Worm (Caenorhabditis elegans) whole organism, L4 larva: ENCODE data around the gene dod-17.

Experiments used
- F10B5.3 ChIP-seq: sonication (generic microtip); optimal IDR thresholded peaks from 2 replicates; lab custom pipeline; 2016; ENCODE audit warnings: mild to moderate bottlenecking, missing genetic modification characterization, missing compliant biosample characterization
- lin-38 ChIP-seq: fragments of 200-800 bp; sonication (Bioruptor generic); IDR thresholded peaks from 2 replicates; pipeline ENCODE4 v1.3.6; 2022; ENCODE audit warnings: missing genetic modification reagents, missing genetic modification characterization, missing compliant biosample characterization
- lir-3 ChIP-seq: sonication (generic microtip); optimal IDR thresholded peaks from 2 replicates; lab custom pipeline; 2016; ENCODE audit warnings: mild to moderate bottlenecking, missing genetic modification characterization, missing compliant biosample characterization
- nhr-237 ChIP-seq: sonication (generic microtip); optimal IDR thresholded peaks from 2 replicates; lab custom pipeline; 2017; ENCODE audit warnings: missing biosample characterization, missing genetic modification characterization
- zip-2 ChIP-seq: fragments of 150-350 bp; optimal IDR thresholded peaks from 2 replicates; lab custom pipeline; 2014; ENCODE audit warnings: missing biosample characterization, missing genetic modification characterization

dod-17 gene

ce11 chrIV:13026762-13027161 lies 50.7 kb downstream of the dod-17 start (continued):
- no peak for TF ChIP-seq F10B5.3
- no peak for TF ChIP-seq lin-38 (GFP tag; lab: Robert Waterston, UW)
- TF ChIP-seq lir-3 (tag; lab: Kevin White, UChicago) = no peak
- no peak for TF ChIP-seq nhr-237 (tag; lab: Kevin White, UChicago)
- TF ChIP-seq zip-2 (tag; lab: Kevin White, UChicago) = peak; percentile 6
